Worm (Caenorhabditis elegans): ENCODE measurements around the gene hum-6.

ce11 chrX:2258001-2258400 is 44.9 kb upstream of the hum-6 start, which contains the start of gene crn-4:
- no peak for TF ChIP-seq lin-35 (GFP tag; optimal IDR thresholded peaks at IDR 0.05)
- TF ChIP-seq him-1 (tag; optimal IDR thresholded peaks at IDR 0.05): no peak
- TF ChIP-seq ztf-26 (tag; optimal IDR thresholded peaks at IDR 0.05): no peak
- no peak for TF ChIP-seq F57C9.4 (tag; optimal IDR thresholded peaks at IDR 0.05)
